Worm (Caenorhabditis elegans): ENCODE measurements around the gene atx-3.

DNA sequence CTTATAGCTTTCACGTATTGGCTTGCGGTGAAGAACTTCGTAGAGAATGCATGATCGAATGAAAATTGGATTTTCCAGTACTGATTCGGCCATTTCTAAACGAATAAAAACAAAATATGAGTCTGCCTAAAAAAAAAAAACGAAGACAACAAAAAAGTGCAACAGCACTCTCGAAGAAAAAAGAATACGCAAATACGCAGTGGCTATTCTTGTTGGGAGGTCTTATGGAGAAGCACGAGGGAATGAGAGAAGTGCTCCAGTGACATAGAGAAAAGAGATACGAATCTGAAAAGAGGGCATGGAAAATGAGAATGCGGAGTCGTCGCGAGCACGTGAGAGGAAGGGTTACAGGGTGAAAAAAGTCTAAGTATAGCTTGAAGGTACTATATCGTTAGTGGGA, 25.0 kb upstream of the atx-3 start, which contains the start of gene fbxa-152:
- no peak for TF ChIP-seq nhr-28 (tag; optimal IDR thresholded peaks at IDR 0.05)
- no peak for TF ChIP-seq egl-27 (tag; optimal IDR thresholded peaks at IDR 0.05)
- no peak for TF ChIP-seq nhr-12 (tag; optimal IDR thresholded peaks at IDR 0.05)
- TF ChIP-seq unc-86 (tag; optimal IDR thresholded peaks at IDR 0.05) = no peak
- no peak for TF ChIP-seq ces-1 (GFP tag; optimal IDR thresholded peaks at IDR 0.05)
- no peak for TF ChIP-seq mef-2 (tag; optimal IDR thresholded peaks at IDR 0.05)
- no peak for TF ChIP-seq fkh-10 (GFP tag; optimal IDR thresholded peaks at IDR 0.05)
- no peak for TF ChIP-seq aly-2 (tag; optimal IDR thresholded peaks at IDR 0.05)
- no peak for TF ChIP-seq jun-1 (tag; optimal IDR thresholded peaks at IDR 0.05)
- no peak for TF ChIP-seq ceh-8 (GFP tag; optimal IDR thresholded peaks at IDR 0.05)
- no peak for TF ChIP-seq nhr-77 (tag; optimal IDR thresholded peaks at IDR 0.05)
- TF ChIP-seq lsy-2 (tag; optimal IDR thresholded peaks at IDR 0.05) = no peak
- TF ChIP-seq snpc-4 (tag; optimal IDR thresholded peaks at IDR 0.05) = no peak

Data from whole organism, L1 larva.